Worm (Caenorhabditis elegans): Measurements from ENCODE around the gene T08H10.3.

Gene T08H10.3

ce11 chrV:4509319-4509937, 38.3 kb downstream of the T08H10.3 start:
- TF ChIP-seq nhr-85 (tag) (peak; percentile 70), rnt-1 (tag; optimal IDR thresholded peaks at IDR 0.05) (peak; percentile 24), elt-2 (tag; optimal IDR thresholded peaks at IDR 0.05) (no peak), efl-1 (optimal IDR thresholded peaks at IDR 0.05) (no peak), efl-1 (GFP tag; optimal IDR thresholded peaks at IDR 0.05 in 1 of 2) (peak in 1 of 2 experiments; percentile 50), lin-14 (GFP tag; optimal IDR thresholded peaks at IDR 0.05) (peak; percentile 17), ceh-82 (tag; optimal IDR thresholded peaks at IDR 0.05) (no peak), lsy-2 (tag; optimal IDR thresholded peaks at IDR 0.05) (peak in 1 of 2 experiments; percentile 8)

- TF ChIP-seq efl-1 (optimal IDR thresholded peaks at IDR 0.05) = no peak
- TF ChIP-seq efl-1 (GFP tag; optimal IDR thresholded peaks at IDR 0.05 in 1 of 2) = peak in 1 of 2 experiments; percentile 71
- TF ChIP-seq sox-4 (tag; optimal IDR thresholded peaks at IDR 0.05) = no peak
These were observed 39.2 kb downstream of the T08H10.3 start for ce11 chrV:4510351-4510750.

DNA sequence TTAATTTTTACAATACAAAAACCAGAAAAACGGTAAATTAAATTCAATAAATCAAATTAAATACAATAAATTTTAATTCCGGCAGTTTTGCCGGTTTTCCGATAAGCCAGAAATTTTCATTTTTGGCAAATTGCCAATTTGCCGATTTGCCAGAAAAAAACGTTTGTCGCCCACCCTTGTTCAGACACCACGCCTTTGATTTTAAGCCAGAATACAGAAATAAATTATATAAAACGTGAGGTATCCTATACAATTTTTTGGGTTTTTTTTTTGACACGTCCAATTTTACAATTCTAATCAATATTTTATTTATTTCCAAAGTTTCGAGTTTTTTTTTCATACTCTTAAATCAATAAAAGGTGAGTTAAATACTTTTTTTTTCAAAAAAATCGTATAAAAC, 41.6 kb downstream of the T08H10.3 start, which contains the start of gene T28F12.1:
Gene T28F12.1 (plus strand): TSS at position 301 of the 400 bp plus-strand sequence.
- TF ChIP-seq nhr-90 (tag; optimal IDR thresholded peaks at IDR 0.05; ENCODE audit: poor library complexity) (no peak), lin-39 (tag; optimal IDR thresholded peaks at IDR 0.05) (no peak), lin-35 (GFP tag; optimal IDR thresholded peaks at IDR 0.05) (no peak), snu-23 (GFP tag; optimal IDR thresholded peaks at IDR 0.05) (no peak), ceh-8 (GFP tag; optimal IDR thresholded peaks at IDR 0.05) (no peak), nhr-12 (tag; optimal IDR thresholded peaks at IDR 0.05) (no peak), mep-1 (tag; optimal IDR thresholded peaks at IDR 0.05) (no peak), sptf-1 (tag; optimal IDR thresholded peaks at IDR 0.05) (no peak), dpl-1 (GFP tag; optimal IDR thresholded peaks at IDR 0.05) (no peak), sox-4 (tag; optimal IDR thresholded peaks at IDR 0.05) (no peak), fos-1 (tag; optimal IDR thresholded peaks at IDR 0.05) (no peak), nhr-77 (tag; optimal IDR thresholded peaks at IDR 0.05) (no peak), Y116A8C.19 (tag; optimal IDR thresholded peaks at IDR 0.05; ENCODE audit: borderline replicate concordance) (no peak), pax-3 (tag; optimal IDR thresholded peaks at IDR 0.05) (no peak), hpl-2 (GFP tag; optimal IDR thresholded peaks at IDR 0.05) (no peak)

- TF ChIP-seq elt-3 (tag; optimal IDR thresholded peaks at IDR 0.05) = peak in 4 of 6 experiments; percentile 13 to 53 (median 29)
- no peak for TF ChIP-seq ceh-82 (tag; optimal IDR thresholded peaks at IDR 0.05)
- TF ChIP-seq nhr-85 (tag) = peak; percentile 53
- TF ChIP-seq mdl-1 (tag; optimal IDR thresholded peaks at IDR 0.05) = no peak
- TF ChIP-seq ces-1 (GFP tag; optimal IDR thresholded peaks at IDR 0.05) = no peak
- TF ChIP-seq aha-1 (tag; optimal IDR thresholded peaks at IDR 0.05) = no peak
- no peak for TF ChIP-seq fkh-4 (tag; optimal IDR thresholded peaks at IDR 0.05; ENCODE audit: borderline replicate concordance)
- no peak for TF ChIP-seq nhr-12 (tag; optimal IDR thresholded peaks at IDR 0.05)
- no peak for TF ChIP-seq pag-3 (tag; optimal IDR thresholded peaks at IDR 0.05; ENCODE audit: borderline replicate concordance, insufficient read depth)
- no peak for TF ChIP-seq nhr-19 (GFP tag; conservative IDR thresholded peaks at IDR 0.05)
- peak; percentile 11 for TF ChIP-seq lin-14 (GFP tag; optimal IDR thresholded peaks at IDR 0.05)
- no peak for TF ChIP-seq egl-27 (tag; optimal IDR thresholded peaks at IDR 0.05)
- no peak for TF ChIP-seq aly-2 (tag; optimal IDR thresholded peaks at IDR 0.05)
- TF ChIP-seq unc-98 (GFP tag; IDR thresholded peaks at IDR 0.05) = no peak
- TF ChIP-seq blmp-1 (tag; optimal IDR thresholded peaks at IDR 0.05) = peak; percentile 75
- TF ChIP-seq lin-15B (tag; optimal IDR thresholded peaks at IDR 0.05) = no peak
- no peak for TF ChIP-seq tlp-1 (tag; optimal IDR thresholded peaks at IDR 0.05)
- no peak for TF ChIP-seq fos-1 (tag; optimal IDR thresholded peaks at IDR 0.05)
- TF ChIP-seq lin-13 (GFP tag; optimal IDR thresholded peaks at IDR 0.05) = no peak
These were observed 47.5 kb downstream of the T08H10.3 start for ce11 chrV:4518657-4519056.
